Worm (Caenorhabditis elegans): ENCODE results near the gene sri-20.
A peak's percentile ranks its signal among the peaks of the same experiment; 100 is the strongest.

The sri-20 gene

DNA sequence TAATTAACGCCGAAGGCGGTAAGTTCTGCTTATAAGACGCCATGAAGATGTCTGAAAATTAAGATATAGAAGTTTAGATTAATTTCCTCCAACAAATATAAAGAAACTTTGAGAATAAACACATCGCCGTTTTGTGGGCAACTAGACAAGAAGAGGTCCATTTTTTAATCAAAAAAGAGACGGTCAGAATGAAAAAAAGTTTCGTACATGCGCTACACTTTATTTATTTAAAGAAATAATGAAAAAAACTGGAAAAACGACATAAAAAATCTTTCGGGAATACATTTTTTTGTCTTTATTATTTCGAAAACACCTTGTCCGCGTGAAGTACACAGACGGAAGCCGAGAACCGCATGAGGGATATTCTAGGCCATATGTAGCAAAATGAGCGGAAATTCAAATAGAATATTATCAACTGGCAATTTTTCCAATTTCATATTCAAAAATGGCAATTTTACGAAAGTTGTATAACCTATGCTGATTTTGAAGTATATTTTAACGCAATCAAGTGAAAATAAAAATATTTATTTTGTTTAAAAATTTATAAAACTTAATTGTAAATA, 12.5 kb upstream of the sri-20 start, which contains the start of gene sluh-7 (continued):
- TF ChIP-seq nhr-80 (tag; optimal IDR thresholded peaks at IDR 0.05) (no peak), chd-7 (tag; optimal IDR thresholded peaks at IDR 0.05) (no peak), ceh-100 (GFP tag; IDR thresholded peaks at IDR 0.05) (0 out of 2 replicates have a peak, but pooled peaks have one; percentile 28), dpff-1 (tag; optimal IDR thresholded peaks at IDR 0.05) (no peak), lsl-1 (GFP tag; optimal IDR thresholded peaks at IDR 0.05) (peak; percentile 25), aptf-3 (GFP tag; IDR thresholded peaks at IDR 0.05) (no peak), rec-8 (tag; optimal IDR thresholded peaks at IDR 0.05) (peak in 1 of 2 experiments; percentile 37), ets-4 (GFP tag; optimal IDR thresholded peaks at IDR 0.05) (no peak), lsy-27 (tag; optimal IDR thresholded peaks at IDR 0.05; ENCODE audit: borderline replicate concordance, insufficient read depth) (no peak), hmg-20 (GFP tag; IDR thresholded peaks at IDR 0.05) (no peak), tlf-1 (GFP tag; optimal IDR thresholded peaks at IDR 0.05) (no peak), F57C9.4 (tag; optimal IDR thresholded peaks at IDR 0.05) (no peak), F37B4.10 (GFP tag; IDR thresholded peaks at IDR 0.05) (no peak), Y67H2A.10 (GFP tag; conservative IDR thresholded peaks at IDR 0.05) (no peak), die-1 (tag; optimal IDR thresholded peaks at IDR 0.05) (no peak), F39B2.1 (GFP tag; IDR thresholded peaks at IDR 0.05) (no peak), T26A5.8 (tag; optimal IDR thresholded peaks at IDR 0.05) (no peak), attf-3 (GFP tag; conservative IDR thresholded peaks at IDR 0.05) (no peak), sdz-38 (tag; optimal IDR thresholded peaks at IDR 0.05) (no peak), hrde-1 (tag; optimal IDR thresholded peaks at IDR 0.05; ENCODE audit: borderline replicate concordance) (no peak), B0336.3 (GFP tag; IDR thresholded peaks at IDR 0.05) (no peak), him-1 (tag; optimal IDR thresholded peaks at IDR 0.05) (peak; percentile 35), ztf-28 (GFP tag; IDR thresholded peaks at IDR 0.05) (peak; percentile 65; the same call in 1 of the 2 replicates), K12H6.12 (tag; optimal IDR thresholded peaks at IDR 0.05) (peak; percentile 35), lin-35 (GFP tag; optimal IDR thresholded peaks at IDR 0.05) (peak in 1 of 3 experiments; percentile 83), B0019.2 (GFP tag; conservative IDR thresholded peaks at IDR 0.05) (no peak), ceh-91 (GFP tag; IDR thresholded peaks at IDR 0.05) (0 out of 2 replicates have a peak, but pooled peaks have one; percentile 11), ceh-27 (GFP tag; optimal IDR thresholded peaks at IDR 0.05) (peak; percentile 89), akir-1 (GFP tag; optimal IDR thresholded peaks at IDR 0.05) (no peak), Y53F4B.3 (GFP tag; IDR thresholded peaks at IDR 0.05) (no peak), lin-26 (GFP tag; IDR thresholded peaks at IDR 0.05) (no peak), sea-2 (GFP tag; IDR thresholded peaks at IDR 0.05) (no peak), dpl-1 (GFP tag; optimal IDR thresholded peaks at IDR 0.05) (peak; percentile 66), atf-7 (tag; optimal IDR thresholded peaks at IDR 0.05) (no peak), Y56A3A.18 (GFP tag; IDR thresholded peaks at IDR 0.05) (no peak)

DNA sequence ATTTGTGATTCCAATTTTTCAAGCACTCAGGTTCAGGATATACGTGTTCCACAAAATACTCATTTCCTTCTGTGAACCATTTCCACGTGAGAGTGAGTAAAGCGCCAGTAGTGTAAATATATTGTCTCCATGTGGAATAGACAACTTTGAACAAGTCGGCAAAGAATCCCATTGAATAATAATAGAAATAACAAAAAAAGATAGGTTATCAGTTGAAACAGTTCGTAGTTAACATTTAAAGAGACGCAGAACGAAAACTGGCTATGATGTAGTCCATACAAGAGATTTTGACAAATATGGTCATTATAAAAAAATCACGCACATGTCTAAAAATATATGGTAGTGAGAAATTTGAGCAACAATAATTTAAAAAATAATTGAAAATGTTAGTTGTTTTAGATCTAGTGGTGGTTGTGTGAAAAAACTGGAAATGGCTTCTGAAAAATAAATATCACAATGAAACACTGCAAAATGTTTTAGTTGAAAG, 10.8 kb upstream of the sri-20 start, which contains the start of gene ceeh-2:
Gene ceeh-2, minus strand, starts transcription at position 437 of the 487 bp plus-strand sequence.
- TF ChIP-seq madf-3 (GFP tag; IDR thresholded peaks at IDR 0.05) (no peak), tbp1 (GFP tag; optimal IDR thresholded peaks at IDR 0.05) (no peak), nhr-80 (tag; optimal IDR thresholded peaks at IDR 0.05) (peak; percentile 14), tlf-1 (GFP tag; optimal IDR thresholded peaks at IDR 0.05) (no peak), Y53G8AR.9 (GFP tag; conservative IDR thresholded peaks at IDR 0.05) (no peak), K12H6.12 (tag; optimal IDR thresholded peaks at IDR 0.05) (no peak)
